Fruit fly (Drosophila melanogaster): ENCODE data around the gene ergic53.
A peak's percentile ranks its signal among the peaks of the same experiment; 100 is the strongest.

The ergic53 gene

DNA sequence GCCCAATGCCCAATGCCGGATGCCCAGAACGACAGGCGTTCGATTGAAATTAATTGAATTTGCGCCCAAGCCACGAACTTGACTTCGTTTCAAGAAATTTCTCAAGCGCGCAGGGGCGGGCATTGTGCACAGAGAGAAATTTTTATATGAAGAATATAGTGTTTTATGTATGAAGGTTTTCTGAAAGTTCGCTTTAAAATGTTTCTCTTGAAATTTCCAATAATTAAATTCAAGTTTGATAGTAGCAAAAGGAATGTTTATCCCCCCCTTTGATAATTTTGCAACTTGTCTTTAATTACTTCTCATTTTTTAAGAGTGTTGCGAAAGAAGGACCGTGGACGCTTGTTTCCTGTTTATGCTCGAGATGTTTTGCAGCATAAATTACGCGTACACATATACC is 9.1 kb downstream of the ergic53 start (continued):
- TF ChIP-seq usp (GFP tag; optimal IDR thresholded peaks at IDR 0.05) (no peak), CG11456 (GFP tag; IDR thresholded peaks at IDR 0.05) (0 out of 3 replicates have a peak, but pooled peaks have one; percentile 22), CG16813 (GFP tag; IDR thresholded peaks at IDR 0.05; ENCODE audit: partially characterized antibody) (no peak), pzg (GFP tag; optimal IDR thresholded peaks at IDR 0.05) (no peak), cas (GFP tag; IDR thresholded peaks at IDR 0.05) (no peak), CG18599 (GFP tag; optimal IDR thresholded peaks at IDR 0.05) (peak; percentile 18), Dek (tag; optimal IDR thresholded peaks at IDR 0.05) (no peak), CG7556 (GFP tag; optimal IDR thresholded peaks at IDR 0.05) (peak; percentile 35), CG3726 (GFP tag; IDR thresholded peaks at IDR 0.05) (no peak), br (optimal IDR thresholded peaks at IDR 0.05) (no peak), inv (GFP tag; IDR thresholded peaks at IDR 0.05; ENCODE audit: partially characterized antibody) (no peak), Aef1 (GFP tag; IDR thresholded peaks at IDR 0.05) (no peak), zfh1 (GFP tag; IDR thresholded peaks at IDR 0.05) (no peak), CG7839 (tag; optimal IDR thresholded peaks at IDR 0.05) (peak; percentile 28), Hsf (GFP tag; optimal IDR thresholded peaks at IDR 0.05) (no peak), maf-S (GFP tag; optimal IDR thresholded peaks at IDR 0.05) (no peak), CG7786 (GFP tag; optimal IDR thresholded peaks at IDR 0.05) (no peak), CG11247 (GFP tag; IDR thresholded peaks at IDR 0.05) (no peak), ci (GFP tag; IDR thresholded peaks at IDR 0.05) (no peak), Eip74EF (GFP tag; optimal IDR thresholded peaks at IDR 0.05) (no peak), CG3995 (GFP tag; optimal IDR thresholded peaks at IDR 0.05) (no peak), MESR4 (GFP tag; optimal IDR thresholded peaks at IDR 0.05) (no peak), Fer2 (tag; optimal IDR thresholded peaks at IDR 0.05) (no peak), CG9817 (tag; optimal IDR thresholded peaks at IDR 0.05) (peak; percentile 2), tio (GFP tag; optimal IDR thresholded peaks at IDR 0.05) (peak; percentile 8), CG1603 (tag; optimal IDR thresholded peaks at IDR 0.05) (no peak), CG1529 (GFP tag; optimal IDR thresholded peaks at IDR 0.05) (no peak), CG8944 (GFP tag; optimal IDR thresholded peaks at IDR 0.05) (no peak), pnt (GFP tag; optimal IDR thresholded peaks at IDR 0.05) (no peak), CG6689 (GFP tag; IDR thresholded peaks at IDR 0.05) (no peak), CG13624 (GFP tag; optimal IDR thresholded peaks at IDR 0.05) (no peak), CG8478 (optimal IDR thresholded peaks at IDR 0.05) (no peak), CG7357 (GFP tag; IDR thresholded peaks at IDR 0.05) (no peak), Side (GFP tag; optimal IDR thresholded peaks at IDR 0.05) (no peak), CG8359 (GFP tag; optimal IDR thresholded peaks at IDR 0.05; ENCODE audit: borderline replicate concordance) (no peak), CG9437 (GFP tag; optimal IDR thresholded peaks at IDR 0.05) (peak; percentile 1), ttk (GFP tag; IDR thresholded peaks at IDR 0.05) (no peak), nerfin-1 (tag; optimal IDR thresholded peaks at IDR 0.05) (peak; percentile 9), CG15601 (tag; optimal IDR thresholded peaks at IDR 0.05) (peak; percentile 11), vnd (GFP tag; IDR thresholded peaks at IDR 0.05; ENCODE audit: partially characterized antibody) (no peak), Antp (GFP tag; optimal IDR thresholded peaks at IDR 0.05) (no peak), Atf3 (GFP tag; optimal IDR thresholded peaks at IDR 0.05) (no peak), aop (GFP tag; IDR thresholded peaks at IDR 0.05) (no peak), tup (GFP tag; optimal IDR thresholded peaks at IDR 0.05) (no peak), Oaz (GFP tag; IDR thresholded peaks at IDR 0.05) (no peak), CG10431 (GFP tag; optimal IDR thresholded peaks at IDR 0.05) (no peak), dysf (GFP tag; IDR thresholded peaks at IDR 0.05) (0 out of 3 replicates have a peak, but pooled peaks have one; percentile 12), CG15073 (GFP tag; optimal IDR thresholded peaks at IDR 0.05) (no peak), tgo (GFP tag; IDR thresholded peaks at IDR 0.05) (no peak), CG5180 (GFP tag; optimal IDR thresholded peaks at IDR 0.05) (no peak), Sox102F (GFP tag; optimal IDR thresholded peaks at IDR 0.05) (peak; percentile 42), CG9932 (GFP tag; IDR thresholded peaks at IDR 0.05) (no peak)

Measured in whole organism, embryonic.